Fruit fly (Drosophila melanogaster): ENCODE measurements around the gene Cyp4c3.

Gene Cyp4c3

DNA sequence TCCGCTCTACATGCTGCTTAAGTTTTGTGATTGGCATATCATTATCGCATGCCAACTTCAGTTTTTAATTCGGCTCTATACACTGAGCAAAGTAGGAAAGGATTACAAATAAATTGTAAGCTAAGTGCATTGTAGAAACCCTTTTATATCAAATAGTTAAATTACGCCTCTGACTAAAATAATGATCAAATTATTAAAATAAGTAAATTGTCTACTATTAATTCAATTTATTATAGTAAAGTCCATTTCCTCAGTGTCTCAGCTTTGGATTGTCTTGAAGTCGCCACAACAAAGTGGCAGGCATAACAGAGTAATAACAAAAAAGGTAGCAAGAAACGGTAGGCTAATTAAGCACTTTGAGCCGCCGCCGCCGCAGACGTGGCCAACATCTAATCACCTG, 31.4 kb upstream of the Cyp4c3 start (continued):
- TF ChIP-seq CG6654 (GFP tag; optimal IDR thresholded peaks at IDR 0.05) (no peak), CG10366 (GFP tag; IDR thresholded peaks at IDR 0.05) (peak; percentile 15; the same call in 1 of the 2 replicates), fd64A (GFP tag; optimal IDR thresholded peaks at IDR 0.05) (no peak), luna (GFP tag; optimal IDR thresholded peaks at IDR 0.05) (no peak), tio (GFP tag; optimal IDR thresholded peaks at IDR 0.05) (no peak), HLHmδ (GFP tag; optimal IDR thresholded peaks at IDR 0.05) (no peak), eve (GFP tag; optimal IDR thresholded peaks at IDR 0.05) (no peak), zfh2 (GFP tag; optimal IDR thresholded peaks at IDR 0.05) (no peak), CG17912 (GFP tag; optimal IDR thresholded peaks at IDR 0.05) (no peak), Sox102F (GFP tag; optimal IDR thresholded peaks at IDR 0.05) (peak; percentile 24)

DNA sequence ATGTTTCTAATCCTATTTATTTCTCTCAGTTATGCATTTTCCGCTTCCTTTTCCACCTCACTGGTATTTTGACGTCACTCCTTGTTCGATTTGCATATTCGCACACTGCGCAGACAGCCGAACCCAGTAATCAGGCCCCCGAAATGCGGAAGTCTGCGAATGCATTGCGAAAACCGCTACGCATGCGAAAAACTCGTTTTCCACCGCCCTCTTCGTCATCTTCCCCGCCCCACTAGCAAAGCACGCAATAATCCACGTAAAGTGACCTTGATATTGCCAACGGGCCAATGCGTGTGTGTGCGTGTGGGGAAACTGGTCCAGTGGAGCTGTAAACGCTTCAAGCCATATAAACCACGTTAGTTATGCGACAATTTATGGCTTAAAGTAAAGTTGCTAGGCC, 29.9 kb upstream of the Cyp4c3 start:
- TF ChIP-seq CrebB (tag; optimal IDR thresholded peaks at IDR 0.05) (no peak), chinmo (GFP tag; IDR thresholded peaks at IDR 0.05; ENCODE audit: partially characterized antibody) (0 out of 4 replicates have a peak, but pooled peaks have one; percentile 36)

DNA sequence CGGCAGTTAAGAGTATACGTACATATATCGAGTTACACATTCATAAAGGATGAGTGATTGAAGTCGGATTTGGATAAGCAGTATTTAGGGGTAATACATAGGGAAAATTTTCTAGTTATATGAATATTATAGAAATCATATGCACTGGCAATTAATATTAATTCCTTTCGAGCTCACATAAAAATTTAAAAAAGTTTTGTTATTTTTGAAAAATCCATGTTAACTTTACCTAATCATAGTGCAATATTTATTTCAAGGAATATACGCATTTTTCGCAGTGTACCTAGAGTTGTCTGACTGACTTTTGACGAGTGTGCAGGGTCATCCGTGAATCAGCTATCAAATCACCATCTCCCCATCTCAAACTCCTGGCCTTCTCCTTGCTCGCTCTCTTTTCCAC, 29.4 kb upstream of the Cyp4c3 start:
- TF ChIP-seq CG32532 (GFP tag; IDR thresholded peaks at IDR 0.05) (no peak), dati (GFP tag; IDR thresholded peaks at IDR 0.05) (no peak), btn (GFP tag; optimal IDR thresholded peaks at IDR 0.05) (no peak), sqz (GFP tag; optimal IDR thresholded peaks at IDR 0.05) (no peak), cad (GFP tag; optimal IDR thresholded peaks at IDR 0.05) (no peak), insv (GFP tag; optimal IDR thresholded peaks at IDR 0.05) (no peak), row (GFP tag; IDR thresholded peaks at IDR 0.05) (peak; percentile 5; the same call in 1 of the 3 replicates), CG4854 (GFP tag; optimal IDR thresholded peaks at IDR 0.05) (no peak), CG9876 (GFP tag; optimal IDR thresholded peaks at IDR 0.05) (no peak), Hr51 (GFP tag; optimal IDR thresholded peaks at IDR 0.05) (peak in 1 of 2 experiments; percentile 8), jing (GFP tag; optimal IDR thresholded peaks at IDR 0.05) (no peak), Atf3 (GFP tag; optimal IDR thresholded peaks at IDR 0.05) (no peak), CG12942 (GFP tag; optimal IDR thresholded peaks at IDR 0.05) (no peak), CG18619 (GFP tag; optimal IDR thresholded peaks at IDR 0.05) (no peak), CG31224 (GFP tag; IDR thresholded peaks at IDR 0.05) (no peak), CG10209 (GFP tag; optimal IDR thresholded peaks at IDR 0.05) (no peak), sens (GFP tag) (peak; percentile 75), CG15269 (tag; optimal IDR thresholded peaks at IDR 0.05) (no peak), MTF-1 (GFP tag; optimal IDR thresholded peaks at IDR 0.05; ENCODE audit: borderline replicate concordance) (no peak), CG14710 (tag; optimal IDR thresholded peaks at IDR 0.05) (no peak), h (optimal IDR thresholded peaks at IDR 0.05) (no peak), Med (GFP tag) (no peak), dysf (GFP tag; IDR thresholded peaks at IDR 0.05) (no peak), lola (GFP tag; optimal IDR thresholded peaks at IDR 0.05) (peak in 1 of 3 experiments; percentile 26), scrt (GFP tag; optimal IDR thresholded peaks at IDR 0.05) (no peak), dmrt11E (tag; optimal IDR thresholded peaks at IDR 0.05) (peak; percentile 32), mld (GFP tag; IDR thresholded peaks at IDR 0.05; ENCODE audit: partially characterized antibody) (no peak), Oli (tag; optimal IDR thresholded peaks at IDR 0.05) (peak; percentile 11), pan (optimal IDR thresholded peaks at IDR 0.05) (no peak), pan (GFP tag; optimal IDR thresholded peaks at IDR 0.05 in 1 of 2, IDR thresholded peaks at IDR 0.05 in 1 of 2) (no peak), pb (GFP tag; optimal IDR thresholded peaks at IDR 0.05) (no peak), CG17612 (GFP tag; IDR thresholded peaks at IDR 0.05) (no peak), Hand (GFP tag; optimal IDR thresholded peaks at IDR 0.05) (no peak), Gug (GFP tag; IDR thresholded peaks at IDR 0.05) (no peak), bsh (GFP tag; optimal IDR thresholded peaks at IDR 0.05) (peak in 1 of 2 experiments; percentile 28), cwo (GFP tag; optimal IDR thresholded peaks at IDR 0.05) (no peak), CG15696 (tag; optimal IDR thresholded peaks at IDR 0.05) (no peak)
